Worm (Caenorhabditis elegans): Measurements from ENCODE around the gene piki-1.

piki-1 gene

ce11 chrX:15259947-15260687, 13.9 kb upstream of the piki-1 start, which contains the start of gene F46F2.3:
Gene F46F2.3 (minus strand): TSS chrX:15260287.
- TF ChIP-seq madf-5 (GFP tag; IDR thresholded peaks at IDR 0.05) (no peak), lin-39 (tag; optimal IDR thresholded peaks at IDR 0.05) (no peak), dve-1 (tag; optimal IDR thresholded peaks at IDR 0.05; ENCODE audit: insufficient read depth) (no peak), F10B5.3 (tag; optimal IDR thresholded peaks at IDR 0.05) (no peak), set-16 (GFP tag; IDR thresholded peaks at IDR 0.05) (peak; percentile 71), mdt-29 (GFP tag; IDR thresholded peaks at IDR 0.05) (no peak), nhr-25 (tag; optimal IDR thresholded peaks at IDR 0.05; ENCODE audit: borderline replicate concordance, insufficient read depth) (peak; percentile 31), ceh-20 (GFP tag; IDR thresholded peaks at IDR 0.05) (no peak), mxl-2 (GFP tag; conservative IDR thresholded peaks at IDR 0.05) (no peak), ceh-32 (tag; optimal IDR thresholded peaks at IDR 0.05; ENCODE audit: poor library complexity) (no peak)

- TF ChIP-seq hmg-1.1 (GFP tag; IDR thresholded peaks at IDR 0.05): no peak
- TF ChIP-seq F10B5.3 (tag; optimal IDR thresholded peaks at IDR 0.05): no peak
- TF ChIP-seq mes-2 (tag; optimal IDR thresholded peaks at IDR 0.05; ENCODE audit: poor library complexity, severe bottlenecking): peak; percentile 24
- no peak for TF ChIP-seq unc-130 (GFP tag; optimal IDR thresholded peaks at IDR 0.05)
- TF ChIP-seq nhr-102 (tag; optimal IDR thresholded peaks at IDR 0.05): no peak
- TF ChIP-seq dmd-9 (GFP tag; IDR thresholded peaks at IDR 0.05): no peak
- TF ChIP-seq hlh-11 (tag; optimal IDR thresholded peaks at IDR 0.05): peak; percentile 65
- no peak for TF ChIP-seq lin-38 (GFP tag; IDR thresholded peaks at IDR 0.05)
- no peak for TF ChIP-seq nhr-42 (GFP tag; IDR thresholded peaks at IDR 0.05)
- no peak for TF ChIP-seq nhr-76 (tag; optimal IDR thresholded peaks at IDR 0.05)
- no peak for TF ChIP-seq lim-7 (GFP tag; IDR thresholded peaks at IDR 0.05)
- TF ChIP-seq nhr-237 (tag; optimal IDR thresholded peaks at IDR 0.05): no peak
- TF ChIP-seq ZK546.5 (tag; optimal IDR thresholded peaks at IDR 0.05): no peak
- no peak for TF ChIP-seq ceh-44 (GFP tag; IDR thresholded peaks at IDR 0.05)
- TF ChIP-seq T26A8.4 (GFP tag; IDR thresholded peaks at IDR 0.05): no peak
- TF ChIP-seq unc-62 (GFP tag; optimal IDR thresholded peaks at IDR 0.05 in 1 of 2): no peak
- no peak for TF ChIP-seq unc-62 (tag; optimal IDR thresholded peaks at IDR 0.05)
- no peak for TF ChIP-seq ceh-62 (tag; optimal IDR thresholded peaks at IDR 0.05)
- no peak for TF ChIP-seq snpc-4 (tag; optimal IDR thresholded peaks at IDR 0.05)
- TF ChIP-seq aha-1 (tag): peak; percentile 71
- no peak for TF ChIP-seq zag-1 (tag; optimal IDR thresholded peaks at IDR 0.05)
- no peak for TF ChIP-seq mep-1 (tag; optimal IDR thresholded peaks at IDR 0.05)
- TF ChIP-seq daf-8 (GFP tag; IDR thresholded peaks at IDR 0.05): no peak
- no peak for TF ChIP-seq dve-1 (tag; optimal IDR thresholded peaks at IDR 0.05; ENCODE audit: insufficient read depth)
- TF ChIP-seq fos-1 (tag; optimal IDR thresholded peaks at IDR 0.05): no peak
- no peak for TF ChIP-seq zfp-3 (GFP tag; conservative IDR thresholded peaks at IDR 0.05)
- no peak for TF ChIP-seq attf-4 (tag; optimal IDR thresholded peaks at IDR 0.05)
- TF ChIP-seq lin-13 (GFP tag; optimal IDR thresholded peaks at IDR 0.05): no peak
- TF ChIP-seq zip-2 (tag; optimal IDR thresholded peaks at IDR 0.05): no peak
- peak; percentile 54 for TF ChIP-seq nhr-28 (tag; optimal IDR thresholded peaks at IDR 0.05)
- TF ChIP-seq Y48G9A.11 (GFP tag; IDR thresholded peaks at IDR 0.05): no peak
- no peak for TF ChIP-seq Y5F2A.4 (GFP tag; optimal IDR thresholded peaks at IDR 0.05)
- no peak for TF ChIP-seq pha-4 (GFP tag; IDR thresholded peaks at IDR 0.05)
- peak; percentile 65 for TF ChIP-seq pha-4 (tag; optimal IDR thresholded peaks at IDR 0.05)
- TF ChIP-seq madf-9 (GFP tag; conservative IDR thresholded peaks at IDR 0.05): no peak
- no peak for TF ChIP-seq lin-39 (tag; optimal IDR thresholded peaks at IDR 0.05)
- no peak for TF ChIP-seq dmd-6 (GFP tag; IDR thresholded peaks at IDR 0.05)
- no peak for TF ChIP-seq aly-2 (tag; optimal IDR thresholded peaks at IDR 0.05)
- no peak for TF ChIP-seq nhr-111 (GFP tag; optimal IDR thresholded peaks at IDR 0.05)
- no peak for TF ChIP-seq daf-16 (GFP tag; optimal IDR thresholded peaks at IDR 0.05)
- peak; percentile 65 for TF ChIP-seq daf-16 (tag; optimal IDR thresholded peaks at IDR 0.05)
- TF ChIP-seq nhr-25 (tag; optimal IDR thresholded peaks at IDR 0.05; ENCODE audit: borderline replicate concordance, insufficient read depth): peak; percentile 60
- no peak for TF ChIP-seq ceh-28 (tag; optimal IDR thresholded peaks at IDR 0.05)
Observed at ce11 chrX:15246595-15246994, 396 bp upstream of the piki-1 start.

Measured in whole organism, L4 larva.